Worm (Caenorhabditis elegans): ENCODE results near the gene Y54F10BM.22.

ce11 chrIII:2234192-2234934, 46.3 kb upstream of the Y54F10BM.22 start, which contains the start of gene C39B5.2:
- TF ChIP-seq unc-39 (tag; optimal IDR thresholded peaks at IDR 0.05) (no peak), blmp-1 (tag; optimal IDR thresholded peaks at IDR 0.05; ENCODE audit: insufficient read depth) (no peak), R02D3.7 (tag; optimal IDR thresholded peaks at IDR 0.05) (no peak), nhr-11 (tag; optimal IDR thresholded peaks at IDR 0.05) (no peak), ceh-82 (tag; optimal IDR thresholded peaks at IDR 0.05) (no peak)
